Fruit fly (Drosophila melanogaster) whole organism: Measurements from ENCODE around the gene CG1213.

Experiments used
- Dll ChIP-seq: fragments of >200 bp; optimal IDR thresholded peaks from 2 replicates; lab custom pipeline; 2017
- EcR ChIP-seq, 2 experiments: fragments of >200 bp; optimal IDR thresholded peaks; 2 replicates each; lab custom pipeline; 2017; ENCODE audit warnings: missing biosample characterization in 2 of 2, missing genetic modification characterization in 2 of 2, missing genetic modification reagents in 2 of 2
- psq ChIP-seq: fragments of >200 bp; optimal IDR thresholded peaks from 2 replicates; lab custom pipeline; 2017
- usp ChIP-seq: fragments of >200 bp; optimal IDR thresholded peaks from 2 replicates; lab custom pipeline; 2017; ENCODE audit warnings: missing biosample characterization, missing genetic modification characterization, mixed read lengths

dm6 chr3R:5862032-5862641 lies 21.2 kb downstream of the CG1213 start, which contains the start of gene CG2017:
- TF ChIP-seq usp (GFP tag; lab: Kevin White, UChicago) (no peak), Dll (lab: Kevin White, UChicago) (no peak), EcR (GFP tag; optimal IDR thresholded peaks at IDR 0.05; lab: Kevin White, UChicago) (no peak), psq (lab: Kevin White, UChicago) (no peak)
